Fruit fly (Drosophila melanogaster) whole organism, embryonic: Measurements from ENCODE around the gene COX5B.
A peak's percentile ranks its signal among the peaks of the same experiment; 100 is the strongest.

ENCODE experiments used
- Awh ChIP-seq: fragments of 200-800 bp; sonication (Bioruptor generic); IDR thresholded peaks from 2 replicates; pipeline ENCODE4, ENCODE4 v1.3.6; 2022; ENCODE audit warnings: missing biosample characterization, missing genetic modification characterization
- B-H2 ChIP-seq: fragments of 200-800 bp; sonication (Bioruptor generic); optimal IDR thresholded peaks from 2 replicates; lab custom pipeline; 2018; ENCODE audit warnings: missing biosample characterization, mild to moderate bottlenecking, missing genetic modification characterization
- BEAF-32 ChIP-seq: fragments of 200-800 bp; sonication (Bioruptor generic); optimal IDR thresholded peaks from 3 replicates; lab custom pipeline; 2017; ENCODE audit warnings: missing biosample characterization, missing genetic modification characterization, mild to moderate bottlenecking, moderate library complexity, missing genetic modification reagents
- C15 ChIP-seq: fragments of 200-800 bp; sonication (Bioruptor generic); IDR thresholded peaks from 3 replicates; pipeline ENCODE4 v1.3.6; 2022; ENCODE audit warnings: missing biosample characterization, missing genetic modification characterization
- CG14014 ChIP-seq: fragments of 200-800 bp; sonication (Bioruptor generic); IDR thresholded peaks from 2 replicates; pipeline ENCODE4 v1.3.6; 2022; ENCODE audit warnings: missing biosample characterization, missing genetic modification characterization
- CG14860 ChIP-seq: fragments of 200-800 bp; sonication (Bioruptor generic); IDR thresholded peaks from 3 replicates; pipeline ENCODE4 v1.3.6; 2022; ENCODE audit warnings: missing biosample characterization, missing genetic modification characterization; ENCODE audit not compliant: partially characterized antibody
- CG15601 ChIP-seq: fragments of 200-800 bp; sonication (Bioruptor generic); optimal IDR thresholded peaks from 3 replicates; lab custom pipeline; 2019; ENCODE audit warnings: missing biosample characterization, mild to moderate bottlenecking, missing genetic modification characterization, moderate library complexity
- CG1647 ChIP-seq: fragments of 200-800 bp; sonication (Bioruptor generic); optimal IDR thresholded peaks from 3 replicates; lab custom pipeline; 2016; ENCODE audit warnings: missing biosample characterization, missing genetic modification characterization
- CG16779 ChIP-seq: fragments of 200-800 bp; sonication (Bioruptor generic); IDR thresholded peaks from 2 replicates; pipeline ENCODE4 v1.3.6; 2022; ENCODE audit warnings: missing biosample characterization, missing genetic modification characterization
- CG17186 ChIP-seq: fragments of 200-800 bp; sonication (Bioruptor generic); optimal IDR thresholded peaks from 3 replicates; lab custom pipeline; 2017; ENCODE audit warnings: missing biosample characterization, missing genetic modification reagents, missing genetic modification characterization
- CG1792 ChIP-seq: fragments of 200-800 bp; sonication (Bioruptor generic); optimal IDR thresholded peaks from 2 replicates; lab custom pipeline; 2016; ENCODE audit warnings: missing biosample characterization, missing genetic modification characterization
- CG18476 ChIP-seq: fragments of 200-800 bp; sonication (Bioruptor generic); optimal IDR thresholded peaks from 2 replicates; lab custom pipeline; 2016; ENCODE audit warnings: missing biosample characterization, mild to moderate bottlenecking, missing genetic modification characterization
- CG2202 ChIP-seq: fragments of 200-800 bp; sonication (Bioruptor generic); optimal IDR thresholded peaks from 2 replicates; lab custom pipeline; 2018; ENCODE audit warnings: missing biosample characterization, mild to moderate bottlenecking, missing genetic modification characterization
- CG3281 ChIP-seq: fragments of 200-800 bp; sonication (Bioruptor generic); optimal IDR thresholded peaks from 3 replicates; lab custom pipeline; 2017; ENCODE audit warnings: missing biosample characterization, mild to moderate bottlenecking, missing genetic modification characterization
- CG33557 ChIP-seq: fragments of 200-800 bp; sonication (Bioruptor generic); optimal IDR thresholded peaks from 2 replicates; lab custom pipeline; 2019; ENCODE audit warnings: missing biosample characterization, mild to moderate bottlenecking, missing genetic modification characterization, moderate library complexity
- CG4282 ChIP-seq: fragments of 200-800 bp; sonication (Bioruptor generic); optimal IDR thresholded peaks from 2 replicates; lab custom pipeline; 2016; ENCODE audit warnings: missing biosample characterization, missing genetic modification characterization
- CG4360 ChIP-seq: fragments of 200-800 bp; sonication (Bioruptor generic); IDR thresholded peaks from 2 replicates; pipeline ENCODE4 v1.3.6; 2022; ENCODE audit warnings: missing biosample characterization, missing genetic modification characterization
- CG4404 ChIP-seq: fragments of 200-800 bp; sonication (Bioruptor generic); IDR thresholded peaks from 2 replicates; pipeline ENCODE4 v1.3.6; 2022; ENCODE audit warnings: missing biosample characterization, missing genetic modification characterization
- CG4707 ChIP-seq: fragments of 200-800 bp; sonication (Bioruptor generic); optimal IDR thresholded peaks from 2 replicates; lab custom pipeline; 2018; ENCODE audit warnings: missing biosample characterization, mild to moderate bottlenecking, missing genetic modification characterization, moderate library complexity
- CG6175 ChIP-seq: fragments of 200-800 bp; sonication (Bioruptor generic); IDR thresholded peaks from 3 replicates; pipeline ENCODE4 v1.3.6; 2022; ENCODE audit warnings: missing biosample characterization, missing genetic modification characterization
- CG8388 ChIP-seq: fragments of 200-800 bp; sonication (Bioruptor generic); optimal IDR thresholded peaks from 2 replicates; lab custom pipeline; 2019; ENCODE audit warnings: missing biosample characterization, mild to moderate bottlenecking, missing genetic modification characterization, moderate library complexity
- CG9932 ChIP-seq: fragments of 200-800 bp; sonication (Bioruptor generic); IDR thresholded peaks from 2 replicates; pipeline ENCODE4 v1.3.6; 2022; ENCODE audit warnings: missing biosample characterization, missing genetic modification characterization
- CoRest ChIP-seq: fragments of 200-800 bp; sonication (Bioruptor generic); optimal IDR thresholded peaks from 3 replicates; lab custom pipeline; 2018; ENCODE audit warnings: missing biosample characterization, mild to moderate bottlenecking, missing genetic modification characterization, moderate library complexity
- D ChIP-seq, 2 experiments: fragments of 200-800 bp in 1 of 2; fragments of >200 bp in 1 of 2; sonication (Bioruptor generic) in 1 of 2; optimal IDR thresholded peaks; 2 replicates in 1 of 2; 3 replicates in 1 of 2; lab custom pipeline; 2017; ENCODE audit warnings: mild to moderate bottlenecking in 1 of 2, missing biosample characterization in 1 of 2, missing genetic modification characterization in 1 of 2, missing genetic modification reagents in 1 of 2
- Dad ChIP-seq: fragments of 200-800 bp; sonication (Bioruptor generic); optimal IDR thresholded peaks from 3 replicates; lab custom pipeline; 2016; ENCODE audit warnings: missing biosample characterization, missing genetic modification characterization
- Gug ChIP-seq: fragments of 200-800 bp; sonication (Bioruptor generic); IDR thresholded peaks from 4 replicates; pipeline ENCODE4 v1.3.6; 2022; ENCODE audit warnings: missing biosample characterization, missing genetic modification characterization
- MBD-R2 ChIP-seq: fragments of 200-800 bp; sonication (Bioruptor generic); IDR thresholded peaks from 2 replicates; pipeline ENCODE4 v1.3.6; 2022; ENCODE audit warnings: missing biosample characterization, missing genetic modification characterization
- Nf-YB ChIP-seq: fragments of 200-800 bp; sonication (Bioruptor generic); optimal IDR thresholded peaks from 3 replicates; lab custom pipeline; 2019; ENCODE audit warnings: missing biosample characterization, mild to moderate bottlenecking, missing genetic modification characterization, moderate library complexity
- Opbp ChIP-seq: fragments of 200-800 bp; sonication (Bioruptor generic); IDR thresholded peaks from 3 replicates; pipeline ENCODE4 v1.3.6; 2022; ENCODE audit warnings: missing biosample characterization, missing genetic modification characterization; ENCODE audit not compliant: partially characterized antibody
- Poxn ChIP-seq: fragments of 200-800 bp; sonication (Bioruptor generic); IDR thresholded peaks from 2 replicates; pipeline ENCODE4 v1.3.6; 2022; ENCODE audit warnings: missing biosample characterization, missing genetic modification characterization
- Ptx1 ChIP-seq: fragments of 200-800 bp; sonication (Bioruptor generic); IDR thresholded peaks from 2 replicates; pipeline ENCODE4 v1.3.6; 2022; ENCODE audit warnings: missing biosample characterization, missing genetic modification characterization
- Six4 ChIP-seq: fragments of 200-800 bp; sonication (Bioruptor generic); optimal IDR thresholded peaks from 2 replicates; lab custom pipeline; 2016; ENCODE audit warnings: missing biosample characterization, missing genetic modification characterization
- Sox102F ChIP-seq: fragments of 200-800 bp; sonication (Bioruptor generic); optimal IDR thresholded peaks from 2 replicates; lab custom pipeline; 2018; ENCODE audit warnings: missing biosample characterization, mild to moderate bottlenecking, missing genetic modification characterization, moderate library complexity
- ac ChIP-seq: fragments of 200-800 bp; sonication (Bioruptor generic); optimal IDR thresholded peaks from 3 replicates; lab custom pipeline; 2017; ENCODE audit warnings: missing biosample characterization, mild to moderate bottlenecking, missing genetic modification characterization
- chinmo ChIP-seq: fragments of 200-800 bp; sonication (Bioruptor generic); IDR thresholded peaks from 4 replicates; pipeline ENCODE4 v1.3.6; 2022; ENCODE audit warnings: missing biosample characterization, missing genetic modification characterization; ENCODE audit not compliant: partially characterized antibody
- croc ChIP-seq: fragments of 200-800 bp; sonication (Bioruptor generic); conservative IDR thresholded peaks from 3 replicates; pipeline ENCODE4 v1.3.6; 2022; ENCODE audit warnings: missing biosample characterization, missing genetic modification characterization
- crp ChIP-seq, 2 experiments: fragments of 200-800 bp; sonication (Bioruptor generic); optimal IDR thresholded peaks; 2 replicates in 1 of 2; 3 replicates in 1 of 2; lab custom pipeline; 2017; ENCODE audit warnings: missing biosample characterization in 2 of 2, missing genetic modification characterization in 2 of 2, mild to moderate bottlenecking in 1 of 2, moderate library complexity in 1 of 2
- danr ChIP-seq: fragments of 200-800 bp; sonication (Bioruptor generic); IDR thresholded peaks from 2 replicates; pipeline ENCODE4 v1.3.6; 2022; ENCODE audit warnings: missing biosample characterization, missing genetic modification characterization
- dm ChIP-seq: fragments of 200-800 bp; sonication (Bioruptor generic); optimal IDR thresholded peaks from 3 replicates; lab custom pipeline; 2016; ENCODE audit warnings: missing biosample characterization, missing genetic modification characterization
- emc ChIP-seq: fragments of 200-800 bp; sonication (Bioruptor generic); optimal IDR thresholded peaks from 2 replicates; lab custom pipeline; 2016; ENCODE audit warnings: missing biosample characterization, missing genetic modification characterization
- fru ChIP-seq: fragments of >200 bp; optimal IDR thresholded peaks from 2 replicates; lab custom pipeline; 2017
- grau ChIP-seq: fragments of 200-800 bp; optimal IDR thresholded peaks from 3 replicates; lab custom pipeline; 2019; ENCODE audit warnings: missing biosample characterization, mild to moderate bottlenecking, missing genetic modification characterization, moderate library complexity
- grn ChIP-seq: fragments of 200-800 bp; sonication (Bioruptor generic); optimal IDR thresholded peaks from 3 replicates; lab custom pipeline; 2017; ENCODE audit warnings: missing biosample characterization, missing genetic modification characterization
- gt ChIP-seq: fragments of 200-800 bp; sonication (Bioruptor generic); IDR thresholded peaks from 2 replicates; pipeline ENCODE4 v1.3.6; 2022; ENCODE audit warnings: missing biosample characterization, missing genetic modification characterization
- nerfin-2 ChIP-seq: fragments of 200-800 bp; sonication (Bioruptor generic); IDR thresholded peaks from 2 replicates; pipeline ENCODE4 v1.3.6; 2022; ENCODE audit warnings: missing biosample characterization, missing genetic modification characterization; ENCODE audit not compliant: partially characterized antibody
- nom ChIP-seq: fragments of 200-800 bp; sonication (Bioruptor generic); optimal IDR thresholded peaks from 2 replicates; lab custom pipeline; 2017; ENCODE audit warnings: missing biosample characterization, missing genetic modification characterization, mild to moderate bottlenecking, moderate library complexity, missing genetic modification reagents
- oc ChIP-seq: fragments of 200-800 bp; sonication (Bioruptor generic); optimal IDR thresholded peaks from 2 replicates; lab custom pipeline; 2018; ENCODE audit warnings: missing biosample characterization, mild to moderate bottlenecking, missing genetic modification characterization, moderate library complexity
- psq ChIP-seq: fragments of 200-800 bp; sonication (Bioruptor generic); optimal IDR thresholded peaks from 2 replicates; lab custom pipeline; 2017; ENCODE audit warnings: missing biosample characterization, missing genetic modification characterization
- slou ChIP-seq: fragments of 200-800 bp; sonication (Bioruptor generic); optimal IDR thresholded peaks from 3 replicates; lab custom pipeline; 2016; ENCODE audit warnings: missing biosample characterization, missing genetic modification characterization
- trh ChIP-seq: fragments of 200-800 bp; sonication (Bioruptor generic); optimal IDR thresholded peaks from 2 replicates; lab custom pipeline; 2016; ENCODE audit warnings: missing biosample characterization, missing genetic modification characterization
- ttk ChIP-seq: fragments of 200-800 bp; sonication (Bioruptor generic); IDR thresholded peaks from 2 replicates; pipeline ENCODE4 v2.1.2; 2022; ENCODE audit warnings: missing biosample characterization, missing genetic modification characterization
- zfh2 ChIP-seq: fragments of 200-800 bp; sonication (Bioruptor generic); optimal IDR thresholded peaks from 2 replicates; lab custom pipeline; 2016; ENCODE audit warnings: missing biosample characterization, missing genetic modification characterization

Gene COX5B

DNA sequence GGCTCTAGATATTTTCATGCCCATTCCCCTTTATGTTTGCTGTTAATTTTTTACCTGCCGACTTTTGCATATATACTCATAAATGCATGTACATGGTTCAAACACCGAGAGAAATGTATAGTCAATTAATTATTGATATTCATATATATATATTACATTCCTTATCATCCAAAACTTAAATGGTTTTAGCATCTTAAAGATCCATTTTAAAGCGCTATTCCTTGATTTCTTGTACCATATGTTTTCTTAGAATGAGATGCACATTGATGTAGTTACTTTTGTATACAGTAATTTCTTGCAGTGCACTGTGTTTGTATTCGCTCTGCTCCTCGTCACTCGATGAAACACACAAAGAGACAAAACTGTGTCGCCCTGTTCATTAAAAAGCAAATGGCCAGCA is 48.9 kb upstream of the COX5B start (continued):
- TF ChIP-seq grau (peak; percentile 38), grn (GFP tag; lab: Kevin White, UChicago) (no peak), nerfin-2 (no peak), CG33557 (no peak), Gug (GFP tag; lab: Robert Waterston, UW) (no peak), CG6175 (GFP tag; lab: Robert Waterston, UW) (no peak), Ptx1 (GFP tag; lab: Robert Waterston, UW) (0 out of 2 replicates have a peak, but pooled peaks have one; percentile 26), CG9932 (GFP tag; lab: Robert Waterston, UW) (no peak), Nf-YB (GFP tag; lab: Kevin White, UChicago) (no peak), fru (lab: Kevin White, UChicago) (no peak), chinmo (no peak), dm (no peak), CG14860 (no peak), CG4282 (GFP tag; lab: Kevin White, UChicago) (no peak), CG2202 (tag; lab: Kevin White, UChicago) (no peak), C15 (GFP tag; lab: Robert Waterston, UW) (no peak), CoRest (tag; lab: Kevin White, UChicago) (peak; percentile 27), CG8388 (peak; percentile 13), psq (GFP tag; lab: Kevin White, UChicago) (no peak), CG1792 (GFP tag; lab: Kevin White, UChicago) (no peak), MBD-R2 (GFP tag; lab: Robert Waterston, UW) (no peak), CG17186 (GFP tag; lab: Kevin White, UChicago) (no peak), crp (GFP tag; optimal IDR thresholded peaks at IDR 0.05; lab: Kevin White, UChicago) (no peak), Awh (GFP tag; lab: Robert Waterston, UW) (no peak), CG1647 (GFP tag; lab: Kevin White, UChicago) (no peak), emc (GFP tag; lab: Kevin White, UChicago) (no peak), Sox102F (GFP tag; lab: Kevin White, UChicago) (peak; percentile 57), Poxn (GFP tag; lab: Robert Waterston, UW) (no peak), croc (no peak), oc (no peak), D (optimal IDR thresholded peaks at IDR 0.05; lab: Kevin White, UChicago) (no peak), D (GFP tag; optimal IDR thresholded peaks at IDR 0.05; lab: Kevin White, UChicago) (no peak), B-H2 (GFP tag; lab: Kevin White, UChicago) (no peak), slou (GFP tag; lab: Kevin White, UChicago) (no peak), CG15601 (tag; lab: Kevin White, UChicago) (no peak), danr (GFP tag; lab: Robert Waterston, UW) (no peak), nom (GFP tag; lab: Kevin White, UChicago) (no peak), ac (GFP tag; lab: Kevin White, UChicago) (no peak), CG4360 (GFP tag; lab: Robert Waterston, UW) (no peak), Dad (no peak), zfh2 (no peak), CG16779 (GFP tag; lab: Robert Waterston, UW) (no peak), Six4 (no peak), CG3281 (GFP tag; lab: Kevin White, UChicago) (no peak), CG14014 (GFP tag; lab: Robert Waterston, UW) (no peak), CG4404 (GFP tag; lab: Robert Waterston, UW) (0 out of 2 replicates have a peak, but pooled peaks have one; percentile 34), trh (no peak), gt (GFP tag; lab: Robert Waterston, UW) (no peak), CG18476 (GFP tag; lab: Kevin White, UChicago) (no peak), BEAF-32 (GFP tag; lab: Kevin White, UChicago) (no peak), ttk (GFP tag; lab: Robert Waterston, UW) (no peak), Opbp (no peak), CG4707 (no peak)
